Fruit fly (Drosophila melanogaster): ENCODE results near the gene Npc2b.

The Npc2b gene

DNA sequence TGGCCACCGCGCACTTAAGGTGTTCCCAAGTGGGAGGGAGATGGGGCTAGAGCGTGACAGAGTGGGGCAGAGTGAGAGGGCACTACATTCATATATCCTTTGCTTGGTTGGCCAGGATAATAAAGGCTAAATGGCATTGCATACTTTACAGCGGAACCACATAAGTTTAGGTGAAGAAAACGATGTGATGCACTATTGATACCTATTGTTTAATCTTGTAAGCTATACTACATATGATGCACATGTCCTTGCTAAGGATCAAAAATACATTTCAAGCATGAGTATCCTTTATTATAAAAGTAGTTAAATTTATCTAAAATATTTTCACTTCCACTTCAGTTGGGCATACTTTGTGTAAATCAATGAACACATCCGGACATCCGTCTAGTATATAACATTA, 48.3 kb upstream of the Npc2b start (continued):
- no peak for TF ChIP-seq Blimp-1 (GFP tag; optimal IDR thresholded peaks at IDR 0.05)
- TF ChIP-seq PHDP (tag; optimal IDR thresholded peaks at IDR 0.05), result peak; percentile 28
- no peak for TF ChIP-seq CG12236 (GFP tag; optimal IDR thresholded peaks at IDR 0.05)
- TF ChIP-seq zen2 (GFP tag; IDR thresholded peaks at IDR 0.05; ENCODE audit: partially characterized antibody), result no peak
- TF ChIP-seq nmo (GFP tag; optimal IDR thresholded peaks at IDR 0.05), result peak; percentile 34
- TF ChIP-seq jing (GFP tag; optimal IDR thresholded peaks at IDR 0.05), result no peak
- no peak for TF ChIP-seq croc (GFP tag; conservative IDR thresholded peaks at IDR 0.05)
- TF ChIP-seq CG15479 (GFP tag; optimal IDR thresholded peaks at IDR 0.05), result no peak
- TF ChIP-seq CG2116 (GFP tag; optimal IDR thresholded peaks at IDR 0.05), result no peak
- no peak for TF ChIP-seq Nf-YA (GFP tag; IDR thresholded peaks at IDR 0.05)
- no peak for TF ChIP-seq CG1529 (GFP tag; optimal IDR thresholded peaks at IDR 0.05)
- TF ChIP-seq CG9932 (GFP tag; IDR thresholded peaks at IDR 0.05), result 0 out of 2 replicates have a peak, but pooled peaks have one; percentile 30
- no peak for TF ChIP-seq trem (tag; optimal IDR thresholded peaks at IDR 0.05)
- peak; percentile 36 for TF ChIP-seq CG13424 (tag; optimal IDR thresholded peaks at IDR 0.05)
- no peak for TF ChIP-seq Usf (GFP tag; optimal IDR thresholded peaks at IDR 0.05)
- peak; percentile 20 for TF ChIP-seq Elba2 (GFP tag; optimal IDR thresholded peaks at IDR 0.05)
- peak; percentile 0 for TF ChIP-seq CG12155 (GFP tag; optimal IDR thresholded peaks at IDR 0.05)
- peak; percentile 19 for TF ChIP-seq CG8924 (tag; optimal IDR thresholded peaks at IDR 0.05)
- no peak for TF ChIP-seq tin (GFP tag; optimal IDR thresholded peaks at IDR 0.05)
- peak; percentile 52 for TF ChIP-seq Oli (tag; optimal IDR thresholded peaks at IDR 0.05)
- TF ChIP-seq Nf-YB (GFP tag; optimal IDR thresholded peaks at IDR 0.05), result no peak
- TF ChIP-seq CG11093 (GFP tag; IDR thresholded peaks at IDR 0.05), result no peak
- no peak for TF ChIP-seq Doc2 (GFP tag; IDR thresholded peaks at IDR 0.05)
- 0 out of 2 replicates have a peak, but pooled peaks have one; percentile 39 for TF ChIP-seq chm (GFP tag; IDR thresholded peaks at IDR 0.05)
- peak; percentile 7 for TF ChIP-seq twi (tag; optimal IDR thresholded peaks at IDR 0.05)
- TF ChIP-seq Ets65A (GFP tag), result peak; percentile 34
- peak; percentile 20 for TF ChIP-seq lilli (GFP tag; optimal IDR thresholded peaks at IDR 0.05)
- peak; percentile 30 for TF ChIP-seq phol (tag; optimal IDR thresholded peaks at IDR 0.05)
- 0 out of 2 replicates have a peak, but pooled peaks have one; percentile 55 for TF ChIP-seq CG8765 (GFP tag; IDR thresholded peaks at IDR 0.05)
- no peak for TF ChIP-seq fd3F (GFP tag; optimal IDR thresholded peaks at IDR 0.05)
- TF ChIP-seq CG15011 (GFP tag; optimal IDR thresholded peaks at IDR 0.05), result no peak
- no peak for TF ChIP-seq tup (GFP tag; optimal IDR thresholded peaks at IDR 0.05)
- no peak for TF ChIP-seq peb (GFP tag; IDR thresholded peaks at IDR 0.05)
- TF ChIP-seq CG11560 (tag; IDR thresholded peaks at IDR 0.05), result no peak
- no peak for TF ChIP-seq p53 (GFP tag; optimal IDR thresholded peaks at IDR 0.05)
- TF ChIP-seq kni (GFP tag; optimal IDR thresholded peaks at IDR 0.05), result no peak
- no peak for TF ChIP-seq stc (GFP tag; IDR thresholded peaks at IDR 0.05)
- TF ChIP-seq CG9437 (GFP tag; optimal IDR thresholded peaks at IDR 0.05), result no peak
- TF ChIP-seq bsh (GFP tag; optimal IDR thresholded peaks at IDR 0.05), result peak in 1 of 2 experiments; percentile 26
- TF ChIP-seq lab (GFP tag; optimal IDR thresholded peaks at IDR 0.05), result no peak
- no peak for TF ChIP-seq slp2 (GFP tag; optimal IDR thresholded peaks at IDR 0.05)
- TF ChIP-seq CG15269 (tag; optimal IDR thresholded peaks at IDR 0.05), result peak; percentile 50
- no peak for TF ChIP-seq CG7745 (tag; optimal IDR thresholded peaks at IDR 0.05)
- peak; percentile 63 for TF ChIP-seq D19B (GFP tag; optimal IDR thresholded peaks at IDR 0.05)
- TF ChIP-seq dysf (GFP tag; IDR thresholded peaks at IDR 0.05), result peak; percentile 32; the same call in 1 of the 3 replicates
- TF ChIP-seq az2 (GFP tag; optimal IDR thresholded peaks at IDR 0.05), result peak; percentile 44
- no peak for TF ChIP-seq CG4820 (GFP tag; optimal IDR thresholded peaks at IDR 0.05)
- TF ChIP-seq NC2α (GFP tag; optimal IDR thresholded peaks at IDR 0.05), result no peak
- peak; percentile 62 for TF ChIP-seq CG6689 (GFP tag; IDR thresholded peaks at IDR 0.05)
- TF ChIP-seq CG13894 (tag; optimal IDR thresholded peaks at IDR 0.05), result no peak
- peak; percentile 12 for TF ChIP-seq stwl (tag; optimal IDR thresholded peaks at IDR 0.05)

Measured in whole organism, embryonic.